Fruit fly (Drosophila melanogaster) whole organism, prepupa: ENCODE measurements around the gene MME1.
A peak's percentile ranks its signal among the peaks of the same experiment; 100 is the strongest.

ENCODE experiments used
- Blimp-1 ChIP-seq: fragments of 200-800 bp; sonication (Bioruptor generic); optimal IDR thresholded peaks from 3 replicates; lab custom pipeline; 2017; ENCODE audit warnings: missing biosample characterization, missing genetic modification characterization, mild to moderate bottlenecking, moderate library complexity, missing genetic modification reagents
- CG10669 ChIP-seq: fragments of 200-800 bp; sonication (Bioruptor generic); optimal IDR thresholded peaks from 3 replicates; lab custom pipeline; 2018; ENCODE audit warnings: missing biosample characterization, mild to moderate bottlenecking, missing genetic modification characterization, moderate library complexity
- CG11294 ChIP-seq: fragments of 200-800 bp; sonication (Bioruptor generic); IDR thresholded peaks from 2 replicates; pipeline ENCODE4 v1.3.6; 2022; ENCODE audit warnings: missing biosample characterization, missing genetic modification characterization
- CG11762 ChIP-seq: fragments of 200-800 bp; sonication (Bioruptor generic); optimal IDR thresholded peaks from 3 replicates; lab custom pipeline; 2016; ENCODE audit warnings: missing biosample characterization, missing genetic modification characterization; ENCODE audit not compliant: insufficient read depth
- CG11902 ChIP-seq: fragments of 200-800 bp; sonication (Bioruptor generic); optimal IDR thresholded peaks from 3 replicates; lab custom pipeline; 2016; ENCODE audit warnings: missing biosample characterization, missing genetic modification characterization
- CG15336 ChIP-seq: fragments of 200-800 bp; sonication (Bioruptor generic); IDR thresholded peaks from 2 replicates; pipeline ENCODE4 v1.3.6; 2022; ENCODE audit warnings: missing biosample characterization, missing genetic modification characterization
- CG1621 ChIP-seq: fragments of 200-800 bp; sonication (Bioruptor generic); optimal IDR thresholded peaks from 3 replicates; lab custom pipeline; 2018; ENCODE audit warnings: missing biosample characterization, mild to moderate bottlenecking, missing genetic modification characterization
- CG3032 ChIP-seq: fragments of 200-800 bp; optimal IDR thresholded peaks from 2 replicates; lab custom pipeline; 2019; ENCODE audit warnings: missing biosample characterization, mild to moderate bottlenecking, missing genetic modification characterization, moderate library complexity
- CG31627 ChIP-seq: fragments of 200-800 bp; sonication (Bioruptor generic); optimal IDR thresholded peaks from 3 replicates; lab custom pipeline; 2016; ENCODE audit warnings: missing biosample characterization, missing genetic modification characterization
- CG32006 ChIP-seq: fragments of 200-800 bp; sonication (Bioruptor generic); optimal IDR thresholded peaks from 3 replicates; lab custom pipeline; 2017; ENCODE audit warnings: missing biosample characterization, mild to moderate bottlenecking, missing genetic modification characterization
- CG3919 ChIP-seq: fragments of 200-800 bp; sonication (Bioruptor generic); optimal IDR thresholded peaks from 3 replicates; lab custom pipeline; 2016; ENCODE audit warnings: missing biosample characterization, missing genetic modification characterization
- CG6163 ChIP-seq: fragments of 200-800 bp; sonication (Bioruptor generic); IDR thresholded peaks from 3 replicates; pipeline ENCODE4 v1.3.6; 2022; ENCODE audit warnings: missing biosample characterization, missing genetic modification characterization
- CG6276 ChIP-seq: fragments of 200-800 bp; sonication (Bioruptor generic); optimal IDR thresholded peaks from 2 replicates; lab custom pipeline; 2017; ENCODE audit warnings: missing biosample characterization, mild to moderate bottlenecking, missing genetic modification characterization
- CG6792 ChIP-seq: fragments of 200-800 bp; sonication (Bioruptor generic); optimal IDR thresholded peaks from 3 replicates; lab custom pipeline; 2016; ENCODE audit warnings: missing biosample characterization, missing genetic modification characterization
- CG6808 ChIP-seq: fragments of 200-800 bp; sonication (Bioruptor generic); optimal IDR thresholded peaks from 3 replicates; lab custom pipeline; 2017; ENCODE audit warnings: missing biosample characterization, missing genetic modification characterization, mild to moderate bottlenecking, moderate library complexity, missing genetic modification reagents
- CG6854 ChIP-seq: fragments of 200-800 bp; sonication (Bioruptor generic); optimal IDR thresholded peaks from 2 replicates; lab custom pipeline; 2017; ENCODE audit warnings: missing biosample characterization, mild to moderate bottlenecking, missing genetic modification characterization
- CG8119 ChIP-seq: fragments of 200-800 bp; sonication (Bioruptor generic); IDR thresholded peaks from 3 replicates; pipeline ENCODE4 v1.3.6; 2022; ENCODE audit warnings: missing biosample characterization, missing genetic modification characterization
- CG8319 ChIP-seq: fragments of 200-800 bp; sonication (Bioruptor generic); optimal IDR thresholded peaks from 3 replicates; lab custom pipeline; 2016; ENCODE audit warnings: missing biosample characterization, missing genetic modification characterization
- CG8632 ChIP-seq: fragments of 200-800 bp; sonication (Bioruptor generic); optimal IDR thresholded peaks from 3 replicates; lab custom pipeline; 2016; ENCODE audit warnings: missing biosample characterization, missing genetic modification characterization
- Eip75B ChIP-seq: fragments of 200-800 bp; sonication (Bioruptor generic); optimal IDR thresholded peaks from 3 replicates; lab custom pipeline; 2016; ENCODE audit warnings: missing biosample characterization, missing genetic modification characterization
- Ets21C ChIP-seq: fragments of 200-800 bp; sonication (Bioruptor generic); optimal IDR thresholded peaks from 3 replicates; lab custom pipeline; 2016; ENCODE audit warnings: missing biosample characterization, missing genetic modification characterization
- Ets96B ChIP-seq: fragments of 200-800 bp; optimal IDR thresholded peaks from 2 replicates; lab custom pipeline; 2019; ENCODE audit warnings: missing biosample characterization, mild to moderate bottlenecking, missing genetic modification characterization, moderate library complexity
- Gug ChIP-seq: fragments of 200-800 bp; sonication (Bioruptor generic); IDR thresholded peaks from 2 replicates; pipeline ENCODE4 v1.3.6; 2022; ENCODE audit warnings: missing biosample characterization, missing genetic modification characterization
- Hr38 ChIP-seq: sonication (Bioruptor generic); optimal IDR thresholded peaks from 2 replicates; lab custom pipeline; 2016; ENCODE audit warnings: missing biosample characterization, missing genetic modification characterization
- Hr39 ChIP-seq: fragments of 200-800 bp; sonication (Bioruptor generic); optimal IDR thresholded peaks from 2 replicates; lab custom pipeline; 2016; ENCODE audit warnings: missing biosample characterization, missing genetic modification characterization
- Hr4 ChIP-seq: fragments of 200-800 bp; sonication (Bioruptor generic); optimal IDR thresholded peaks from 3 replicates; lab custom pipeline; 2016; ENCODE audit warnings: missing biosample characterization, missing genetic modification characterization
- Met ChIP-seq: fragments of 200-800 bp; sonication (Bioruptor generic); optimal IDR thresholded peaks from 3 replicates; lab custom pipeline; 2016; ENCODE audit warnings: missing biosample characterization, missing genetic modification characterization
- OdsH ChIP-seq: fragments of 200-800 bp; sonication (Bioruptor generic); optimal IDR thresholded peaks from 3 replicates; lab custom pipeline; 2016; ENCODE audit warnings: missing biosample characterization, missing genetic modification characterization
- Smox ChIP-seq: fragments of 200-800 bp; sonication (Bioruptor generic); optimal IDR thresholded peaks from 3 replicates; lab custom pipeline; 2016; ENCODE audit warnings: missing biosample characterization, missing genetic modification characterization
- Sox15 ChIP-seq: fragments of 200-800 bp; sonication (Bioruptor generic); optimal IDR thresholded peaks from 3 replicates; lab custom pipeline; 2016; ENCODE audit warnings: missing biosample characterization, missing genetic modification characterization
- dac ChIP-seq: fragments of 200-800 bp; sonication (Bioruptor generic); optimal IDR thresholded peaks from 2 replicates; lab custom pipeline; 2017; ENCODE audit warnings: missing biosample characterization, mild to moderate bottlenecking, missing genetic modification characterization
- eg ChIP-seq: fragments of 200-800 bp; sonication (Bioruptor generic); IDR thresholded peaks from 3 replicates; pipeline ENCODE4 v1.3.6; 2022; ENCODE audit warnings: missing biosample characterization, missing genetic modification characterization
- esn ChIP-seq: fragments of 200-800 bp; sonication (Bioruptor generic); optimal IDR thresholded peaks from 2 replicates; lab custom pipeline; 2016; ENCODE audit warnings: missing biosample characterization, mild to moderate bottlenecking, missing genetic modification characterization, moderate library complexity
- fd85E ChIP-seq: fragments of 200-800 bp; sonication (Bioruptor generic); optimal IDR thresholded peaks from 3 replicates; lab custom pipeline; 2016; ENCODE audit warnings: missing biosample characterization, missing genetic modification characterization
- fkh ChIP-seq: fragments of 200-800 bp; sonication (Bioruptor generic); optimal IDR thresholded peaks from 3 replicates; lab custom pipeline; 2017; ENCODE audit warnings: missing biosample characterization, mild to moderate bottlenecking, missing genetic modification characterization, moderate library complexity
- lz ChIP-seq: fragments of 200-800 bp; sonication (Bioruptor generic); optimal IDR thresholded peaks from 3 replicates; lab custom pipeline; 2016; ENCODE audit warnings: missing biosample characterization, missing genetic modification characterization
- net ChIP-seq: fragments of 200-800 bp; sonication (Bioruptor generic); optimal IDR thresholded peaks from 3 replicates; lab custom pipeline; 2016; ENCODE audit warnings: missing biosample characterization, missing genetic modification characterization
- pdm3 ChIP-seq: fragments of 200-800 bp; sonication (Bioruptor generic); optimal IDR thresholded peaks from 3 replicates; lab custom pipeline; 2016; ENCODE audit warnings: missing biosample characterization, missing genetic modification characterization
- salr ChIP-seq, 2 experiments: fragments of 200-800 bp; sonication (Bioruptor generic); optimal IDR thresholded peaks; 3 replicates each; lab custom pipeline; 2016 to 2018; ENCODE audit warnings: missing biosample characterization in 2 of 2, missing genetic modification characterization in 2 of 2, mild to moderate bottlenecking in 1 of 2
- spab ChIP-seq: fragments of 200-800 bp; sonication (Bioruptor generic); optimal IDR thresholded peaks from 2 replicates; lab custom pipeline; 2017; ENCODE audit warnings: missing biosample characterization, mild to moderate bottlenecking, missing genetic modification characterization, missing genetic modification reagents
- svp ChIP-seq: fragments of 200-800 bp; sonication (Bioruptor generic); peaks from one replicate; lab custom pipeline; 2016; ENCODE audit warnings: missing biosample characterization, missing genetic modification characterization
- vri ChIP-seq: fragments of 200-800 bp; sonication (Bioruptor generic); optimal IDR thresholded peaks from 3 replicates; lab custom pipeline; 2016; ENCODE audit warnings: missing biosample characterization, mild to moderate bottlenecking, missing genetic modification characterization

Gene MME1

dm6 chr2L:7037773-7038327, 10.5 kb downstream of the MME1 start, which contains the start of gene milt (continued):
- TF ChIP-seq CG3919 (GFP tag; lab: Kevin White, UChicago) (no peak), net (GFP tag; lab: Kevin White, UChicago) (no peak), CG6276 (GFP tag; lab: Kevin White, UChicago) (no peak), pdm3 (GFP tag; lab: Kevin White, UChicago) (no peak), CG32006 (no peak), Hr4 (no peak), CG11294 (GFP tag; lab: Robert Waterston, UW) (no peak), Gug (no peak), Blimp-1 (GFP tag; lab: Kevin White, UChicago) (no peak), lz (GFP tag; lab: Kevin White, UChicago) (no peak), CG1621 (tag; lab: Kevin White, UChicago) (no peak)

- TF ChIP-seq CG8632 (GFP tag; lab: Kevin White, UChicago), result no peak
- TF ChIP-seq Ets21C (GFP tag; lab: Kevin White, UChicago), result no peak
- TF ChIP-seq CG32006, result no peak
- TF ChIP-seq fkh (GFP tag; lab: Kevin White, UChicago), result no peak
- no peak for TF ChIP-seq Hr39 (GFP tag; lab: Kevin White, UChicago)
- no peak for TF ChIP-seq CG6854 (GFP tag; lab: Kevin White, UChicago)
- TF ChIP-seq CG31627 (GFP tag; lab: Kevin White, UChicago), result no peak
- TF ChIP-seq CG6163, result no peak
- no peak for TF ChIP-seq CG1621 (tag; lab: Kevin White, UChicago)
- no peak for TF ChIP-seq Hr38
- peak; percentile 21; the same call in 1 of the 3 replicates for TF ChIP-seq eg (GFP tag; lab: Robert Waterston, UW)
- TF ChIP-seq svp (GFP tag; lab: Kevin White, UChicago), result peak; percentile 70
- TF ChIP-seq pdm3 (GFP tag; lab: Kevin White, UChicago), result no peak
- TF ChIP-seq vri, result peak; percentile 85
- TF ChIP-seq, all 60 proteins: peak for 3
These were observed 11.3 kb downstream of the MME1 start for dm6 chr2L:7038404-7039341.

- peak; percentile 81 for TF ChIP-seq CG15336 (GFP tag; lab: Robert Waterston, UW)
- peak; percentile 62; the same call in 1 of the 2 replicates for TF ChIP-seq CG11294 (GFP tag; lab: Robert Waterston, UW)
- TF ChIP-seq eg (GFP tag; lab: Robert Waterston, UW), result peak; percentile 83
- TF ChIP-seq pdm3 (GFP tag; lab: Kevin White, UChicago), result peak; percentile 79
- TF ChIP-seq Eip75B (GFP tag; lab: Kevin White, UChicago), result peak; percentile 57
- TF ChIP-seq fd85E, result no peak
- TF ChIP-seq Ets21C (GFP tag; lab: Kevin White, UChicago), result peak; percentile 81
- TF ChIP-seq CG8119, result peak; percentile 75; the same call in 2 of the 3 replicates
- peak; percentile 9 for TF ChIP-seq CG3032 (tag; lab: Kevin White, UChicago)
- TF ChIP-seq lz (GFP tag; lab: Kevin White, UChicago), result peak; percentile 86
- TF ChIP-seq CG6163, result peak; percentile 52; the same call in 1 of the 3 replicates
- peak; percentile 75 for TF ChIP-seq CG32006
- TF ChIP-seq CG11762, result peak; percentile 60
- peak; percentile 70 for TF ChIP-seq Smox (GFP tag; lab: Kevin White, UChicago)
- TF ChIP-seq Hr4, result peak; percentile 74
- TF ChIP-seq CG10669 (GFP tag; lab: Kevin White, UChicago), result peak; percentile 28
- TF ChIP-seq OdsH, result peak; percentile 81
- TF ChIP-seq net (GFP tag; lab: Kevin White, UChicago), result peak; percentile 79
- peak; percentile 50 for TF ChIP-seq CG8319 (GFP tag; lab: Kevin White, UChicago)
- no peak for TF ChIP-seq Ets96B (tag; lab: Kevin White, UChicago)
- TF ChIP-seq CG6276 (GFP tag; lab: Kevin White, UChicago), result peak; percentile 57
- TF ChIP-seq CG8632 (GFP tag; lab: Kevin White, UChicago), result peak; percentile 23
- TF ChIP-seq fkh (GFP tag; lab: Kevin White, UChicago), result no peak
- peak; percentile 20 for TF ChIP-seq spab
- TF ChIP-seq Met (GFP tag; lab: Kevin White, UChicago), result peak; percentile 77
- peak; percentile 26 for TF ChIP-seq dac (GFP tag; lab: Kevin White, UChicago)
- peak; percentile 48 for TF ChIP-seq Sox15 (GFP tag; lab: Kevin White, UChicago)
- no peak for TF ChIP-seq CG11902 (GFP tag; lab: Kevin White, UChicago)
- TF ChIP-seq CG6808, result peak; percentile 27
- peak in 1 of 2 experiments; percentile 64 for TF ChIP-seq salr (GFP tag; optimal IDR thresholded peaks at IDR 0.05; lab: Kevin White, UChicago)
- TF ChIP-seq vri, result peak; percentile 82
- peak; percentile 90 for TF ChIP-seq esn (GFP tag; lab: Kevin White, UChicago)
- TF ChIP-seq Hr39 (GFP tag; lab: Kevin White, UChicago), result peak; percentile 83
- TF ChIP-seq CG6792, result peak; percentile 48
- peak; percentile 81 for TF ChIP-seq CG31627 (GFP tag; lab: Kevin White, UChicago)
These were observed 12.0 kb downstream of the MME1 start for dm6 chr2L:7039342-7039684.
